Fruit fly (Drosophila melanogaster) whole organism, embryonic: Measurements from ENCODE around the gene CG8119.

Source experiments
- Adf1 ChIP-seq: fragments of 200-800 bp; sonication (Bioruptor generic); IDR thresholded peaks from 2 replicates; pipeline ENCODE4 v1.3.6; 2022; ENCODE audit warnings: missing biosample characterization, missing genetic modification characterization
- B-H2 ChIP-seq: fragments of 200-800 bp; sonication (Bioruptor generic); optimal IDR thresholded peaks from 2 replicates; lab custom pipeline; 2018; ENCODE audit warnings: missing biosample characterization, mild to moderate bottlenecking, missing genetic modification characterization
- CG10431 ChIP-seq: fragments of 200-800 bp; sonication (Bioruptor generic); optimal IDR thresholded peaks from 3 replicates; lab custom pipeline; 2018; ENCODE audit warnings: missing biosample characterization, mild to moderate bottlenecking, missing genetic modification characterization
- CG11560 ChIP-seq: fragments of 200-800 bp; sonication (Bioruptor generic); IDR thresholded peaks from 3 replicates; pipeline ENCODE4 v1.3.6; 2022; ENCODE audit warnings: missing biosample characterization, missing genetic modification characterization
- CG12659 ChIP-seq: fragments of 200-800 bp; sonication (Bioruptor generic); optimal IDR thresholded peaks from 3 replicates; lab custom pipeline; 2017; ENCODE audit warnings: mild to moderate bottlenecking, missing biosample characterization, missing genetic modification reagents, missing genetic modification characterization
- CG13287 ChIP-seq: fragments of 200-800 bp; sonication (Bioruptor generic); IDR thresholded peaks from 2 replicates; pipeline ENCODE4 v1.3.6; 2022; ENCODE audit warnings: missing biosample characterization, missing genetic modification characterization; ENCODE audit not compliant: partially characterized antibody
- CG15479 ChIP-seq: fragments of 200-800 bp; sonication (Bioruptor generic); optimal IDR thresholded peaks from 3 replicates; lab custom pipeline; 2019; ENCODE audit warnings: missing biosample characterization, mild to moderate bottlenecking, missing genetic modification characterization, moderate library complexity
- CG15601 ChIP-seq: fragments of 200-800 bp; sonication (Bioruptor generic); optimal IDR thresholded peaks from 3 replicates; lab custom pipeline; 2019; ENCODE audit warnings: missing biosample characterization, mild to moderate bottlenecking, missing genetic modification characterization, moderate library complexity
- CG1603 ChIP-seq: fragments of 200-800 bp; sonication (Bioruptor generic); optimal IDR thresholded peaks from 2 replicates; lab custom pipeline; 2019; ENCODE audit warnings: missing biosample characterization, mild to moderate bottlenecking, missing genetic modification characterization, moderate library complexity
- CG17802 ChIP-seq: fragments of 200-800 bp; sonication (Bioruptor generic); optimal IDR thresholded peaks from 2 replicates; lab custom pipeline; 2018; ENCODE audit warnings: missing biosample characterization, mild to moderate bottlenecking, missing genetic modification characterization, moderate library complexity
- CG2116 ChIP-seq: fragments of 200-800 bp; sonication (Bioruptor generic); optimal IDR thresholded peaks from 3 replicates; lab custom pipeline; 2018; ENCODE audit warnings: missing biosample characterization, mild to moderate bottlenecking, missing genetic modification characterization
- CG2678 ChIP-seq: fragments of 200-800 bp; sonication (Bioruptor generic); optimal IDR thresholded peaks from 3 replicates; lab custom pipeline; 2019; ENCODE audit warnings: missing biosample characterization, mild to moderate bottlenecking, missing genetic modification characterization, moderate library complexity
- CG2875 ChIP-seq: fragments of 200-800 bp; sonication (Bioruptor generic); optimal IDR thresholded peaks from 2 replicates; lab custom pipeline; 2017; ENCODE audit warnings: missing biosample characterization, mild to moderate bottlenecking, missing genetic modification characterization, missing genetic modification reagents
- CG31224 ChIP-seq: fragments of 200-800 bp; sonication (Bioruptor generic); IDR thresholded peaks from 2 replicates; pipeline ENCODE4 v1.3.6; 2022; ENCODE audit warnings: missing biosample characterization, missing genetic modification characterization
- CG31365 ChIP-seq: fragments of 200-800 bp; sonication (Bioruptor generic); optimal IDR thresholded peaks from 2 replicates; lab custom pipeline; 2018; ENCODE audit warnings: missing biosample characterization, mild to moderate bottlenecking, missing genetic modification characterization
- CG4617 ChIP-seq: fragments of 200-800 bp; sonication (Bioruptor generic); optimal IDR thresholded peaks from 3 replicates; lab custom pipeline; 2016; ENCODE audit warnings: missing biosample characterization, missing genetic modification characterization, borderline replicate concordance
- CG4730 ChIP-seq: fragments of 200-800 bp; sonication (Bioruptor generic); IDR thresholded peaks from 2 replicates; pipeline ENCODE4 v1.3.6; 2022; ENCODE audit warnings: missing biosample characterization, missing genetic modification characterization
- CG8089 ChIP-seq: fragments of 200-800 bp; sonication (Bioruptor generic); optimal IDR thresholded peaks from 3 replicates; lab custom pipeline; 2016; ENCODE audit warnings: missing biosample characterization, missing genetic modification characterization
- CG9609 ChIP-seq: fragments of 200-800 bp; sonication (Bioruptor generic); optimal IDR thresholded peaks from 3 replicates; lab custom pipeline; 2016; ENCODE audit warnings: missing biosample characterization, missing genetic modification characterization
- CG9797 ChIP-seq: fragments of 200-800 bp; sonication (Bioruptor generic); optimal IDR thresholded peaks from 3 replicates; lab custom pipeline; 2018; ENCODE audit warnings: missing biosample characterization, mild to moderate bottlenecking, missing genetic modification characterization
- CG9876 ChIP-seq: fragments of 200-800 bp; sonication (Bioruptor generic); optimal IDR thresholded peaks from 2 replicates; lab custom pipeline; 2016; ENCODE audit warnings: missing biosample characterization, missing genetic modification characterization
- D19A ChIP-seq: fragments of 200-800 bp; optimal IDR thresholded peaks from 3 replicates; lab custom pipeline; 2019; ENCODE audit warnings: missing biosample characterization, mild to moderate bottlenecking, missing genetic modification characterization, moderate library complexity
- Dll ChIP-seq: fragments of 200-800 bp; sonication (Bioruptor generic); IDR thresholded peaks from 4 replicates; pipeline ENCODE4 v1.3.6; 2022; ENCODE audit warnings: missing biosample characterization, missing genetic modification characterization; ENCODE audit not compliant: partially characterized antibody
- Dp ChIP-seq: fragments of 200-800 bp; sonication (Bioruptor generic); optimal IDR thresholded peaks from 2 replicates; lab custom pipeline; 2018; ENCODE audit warnings: missing biosample characterization, mild to moderate bottlenecking, missing genetic modification characterization, moderate library complexity
- Dref ChIP-seq: fragments of 200-800 bp; sonication (Bioruptor generic); IDR thresholded peaks from 2 replicates; pipeline ENCODE4 v1.3.6; 2022; ENCODE audit warnings: missing biosample characterization, missing genetic modification characterization
- E2f2 ChIP-seq: fragments of 200-800 bp; sonication (Bioruptor generic); IDR thresholded peaks from 2 replicates; pipeline ENCODE4 v1.3.6; 2022; ENCODE audit warnings: missing biosample characterization, missing genetic modification characterization
- HLH4C ChIP-seq: fragments of 200-800 bp; sonication (Bioruptor generic); IDR thresholded peaks from 3 replicates; pipeline ENCODE4 v1.3.6; 2022; ENCODE audit warnings: missing biosample characterization, missing genetic modification characterization; ENCODE audit not compliant: partially characterized antibody
- HmgZ ChIP-seq: fragments of 200-800 bp; sonication (Bioruptor generic); optimal IDR thresholded peaks from 2 replicates; lab custom pipeline; 2018; ENCODE audit warnings: missing biosample characterization, mild to moderate bottlenecking, missing genetic modification characterization
- NC2α ChIP-seq: fragments of 200-800 bp; sonication (Bioruptor generic); optimal IDR thresholded peaks from 2 replicates; lab custom pipeline; 2016; ENCODE audit warnings: missing biosample characterization, missing genetic modification characterization
- Nf-YA ChIP-seq: fragments of 200-800 bp; sonication (Bioruptor generic); IDR thresholded peaks from 2 replicates; pipeline ENCODE4 v1.3.6; 2022; ENCODE audit warnings: missing biosample characterization, missing genetic modification characterization
- Pdp1 ChIP-seq, 2 experiments: fragments of 200-800 bp; sonication (Bioruptor generic); optimal IDR thresholded peaks; 3 replicates each; lab custom pipeline; 2016; ENCODE audit warnings: missing biosample characterization in 2 of 2, missing genetic modification characterization in 2 of 2, mild to moderate bottlenecking in 1 of 2, moderate library complexity in 1 of 2
- Rfx ChIP-seq: fragments of 200-800 bp; sonication (Bioruptor generic); IDR thresholded peaks from 2 replicates; pipeline ENCODE4 v1.3.6; 2022; ENCODE audit warnings: missing biosample characterization, missing genetic modification characterization
- Side ChIP-seq: fragments of 200-800 bp; sonication (Bioruptor generic); optimal IDR thresholded peaks from 2 replicates; lab custom pipeline; 2016; ENCODE audit warnings: missing biosample characterization, missing genetic modification characterization
- YL-1 ChIP-seq: fragments of 200-800 bp; sonication (Bioruptor generic); optimal IDR thresholded peaks from 3 replicates; lab custom pipeline; 2017; ENCODE audit warnings: missing biosample characterization, mild to moderate bottlenecking, missing genetic modification characterization
- ac ChIP-seq: fragments of 200-800 bp; sonication (Bioruptor generic); optimal IDR thresholded peaks from 3 replicates; lab custom pipeline; 2017; ENCODE audit warnings: missing biosample characterization, mild to moderate bottlenecking, missing genetic modification characterization
- amos ChIP-seq: fragments of 200-800 bp; sonication (Bioruptor generic); IDR thresholded peaks from 2 replicates; pipeline ENCODE4 v1.3.6; 2022; ENCODE audit warnings: missing biosample characterization, missing genetic modification characterization; ENCODE audit not compliant: partially characterized antibody
- ap ChIP-seq: fragments of 200-800 bp; sonication (Bioruptor generic); IDR thresholded peaks from 2 replicates; pipeline ENCODE4 v1.3.6; 2022; ENCODE audit warnings: missing biosample characterization, missing genetic modification characterization
- ash1 ChIP-seq: fragments of 200-800 bp; sonication (Bioruptor generic); optimal IDR thresholded peaks from 2 replicates; lab custom pipeline; 2018; ENCODE audit warnings: missing biosample characterization, mild to moderate bottlenecking, missing genetic modification characterization
- ato ChIP-seq: fragments of 200-800 bp; sonication (Bioruptor generic); IDR thresholded peaks from 2 replicates; pipeline ENCODE4 v1.3.6; 2022; ENCODE audit warnings: missing biosample characterization, missing genetic modification characterization; ENCODE audit not compliant: partially characterized antibody
- emc ChIP-seq: fragments of 200-800 bp; sonication (Bioruptor generic); optimal IDR thresholded peaks from 2 replicates; lab custom pipeline; 2016; ENCODE audit warnings: missing biosample characterization, missing genetic modification characterization
- en ChIP-seq: fragments of 200-800 bp; sonication (Bioruptor generic); optimal IDR thresholded peaks from 2 replicates; lab custom pipeline; 2016; ENCODE audit warnings: missing biosample characterization, missing genetic modification characterization
- gcm2 ChIP-seq: fragments of 200-800 bp; sonication (Bioruptor generic); optimal IDR thresholded peaks from 2 replicates; lab custom pipeline; 2016; ENCODE audit warnings: missing biosample characterization, missing genetic modification characterization
- inv ChIP-seq: fragments of 200-800 bp; sonication (Bioruptor generic); IDR thresholded peaks from 2 replicates; pipeline ENCODE4 v1.3.6; 2022; ENCODE audit warnings: missing biosample characterization, missing genetic modification characterization; ENCODE audit not compliant: partially characterized antibody
- lmd ChIP-seq: fragments of 200-800 bp; sonication (Bioruptor generic); IDR thresholded peaks from 2 replicates; pipeline ENCODE4 v1.3.6; 2022; ENCODE audit warnings: missing biosample characterization, missing genetic modification characterization
- nom ChIP-seq: fragments of 200-800 bp; sonication (Bioruptor generic); optimal IDR thresholded peaks from 2 replicates; lab custom pipeline; 2017; ENCODE audit warnings: missing biosample characterization, missing genetic modification characterization, mild to moderate bottlenecking, moderate library complexity, missing genetic modification reagents
- pita ChIP-seq: fragments of 200-800 bp; sonication (Bioruptor generic); optimal IDR thresholded peaks from 2 replicates; lab custom pipeline; 2017; ENCODE audit warnings: missing biosample characterization, mild to moderate bottlenecking, missing genetic modification characterization
- tio ChIP-seq: fragments of 200-800 bp; sonication (Bioruptor generic); optimal IDR thresholded peaks from 2 replicates; lab custom pipeline; 2017; ENCODE audit warnings: missing biosample characterization, missing genetic modification characterization, inconsistent platforms
- trem ChIP-seq: fragments of 200-800 bp; optimal IDR thresholded peaks from 3 replicates; lab custom pipeline; 2019; ENCODE audit warnings: missing biosample characterization, mild to moderate bottlenecking, missing genetic modification characterization, moderate library complexity
- unc-4 ChIP-seq: fragments of 200-800 bp; sonication (Bioruptor generic); IDR thresholded peaks from 2 replicates; pipeline ENCODE4 v1.3.6; 2022; ENCODE audit warnings: missing biosample characterization, missing genetic modification characterization; ENCODE audit not compliant: partially characterized antibody
- zfh1 ChIP-seq: fragments of 200-800 bp; sonication (Bioruptor generic); IDR thresholded peaks from 3 replicates; pipeline ENCODE4 v1.3.6; 2022; ENCODE audit warnings: missing biosample characterization, missing genetic modification characterization

CG8119 gene

DNA sequence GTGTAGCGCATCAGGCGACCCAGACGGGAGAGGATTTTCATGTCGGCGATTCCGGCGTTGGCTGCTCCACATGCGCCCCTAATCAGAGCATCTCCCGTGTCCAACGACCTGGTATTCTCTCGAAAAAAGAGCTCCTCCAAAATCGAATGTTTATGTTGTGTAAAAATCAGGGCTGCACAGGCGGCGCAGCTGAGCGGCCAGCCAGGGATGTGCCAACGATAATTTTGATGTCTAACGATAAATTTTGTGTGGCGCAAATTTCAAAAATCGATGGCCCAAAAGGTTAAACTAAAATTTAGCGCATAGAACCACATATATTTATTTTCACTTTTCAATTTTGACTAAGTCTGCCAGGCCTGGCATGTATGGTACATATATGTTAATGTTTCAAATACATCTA is 38.7 kb downstream of the CG8119 start, which contains the start of gene CG9240:
TSS of gene CG9240 (minus strand) at position 213 of the 400 bp plus-strand sequence.
- TF ChIP-seq zfh1 (GFP tag; lab: Robert Waterston, UW) (0 out of 3 replicates have a peak, but pooled peaks have one; percentile 28), E2f2 (GFP tag; lab: Robert Waterston, UW) (peak; percentile 94), emc (GFP tag; lab: Kevin White, UChicago) (no peak), CG4730 (GFP tag; lab: Robert Waterston, UW) (no peak), YL-1 (peak; percentile 41), gcm2 (no peak), Pdp1 (GFP tag; optimal IDR thresholded peaks at IDR 0.05; lab: Kevin White, UChicago) (peak in 1 of 2 experiments; percentile 84), CG9797 (peak; percentile 7), Adf1 (GFP tag; lab: Robert Waterston, UW) (0 out of 2 replicates have a peak, but pooled peaks have one; percentile 14), NC2α (no peak), CG9876 (GFP tag; lab: Kevin White, UChicago) (no peak), pita (GFP tag; lab: Kevin White, UChicago) (no peak), ac (GFP tag; lab: Kevin White, UChicago) (no peak), CG10431 (GFP tag; lab: Kevin White, UChicago) (no peak), D19A (peak; percentile 2), CG13287 (peak; percentile 32; the same call in 1 of the 2 replicates), CG15479 (peak; percentile 18), CG31224 (GFP tag; lab: Robert Waterston, UW) (no peak), lmd (GFP tag; lab: Robert Waterston, UW) (no peak), Nf-YA (GFP tag; lab: Robert Waterston, UW) (no peak), CG31365 (tag; lab: Kevin White, UChicago) (no peak), CG2875 (GFP tag; lab: Kevin White, UChicago) (no peak), CG4617 (no peak), amos (peak; percentile 28; the same call in 1 of the 2 replicates), nom (GFP tag; lab: Kevin White, UChicago) (peak; percentile 2), CG1603 (peak; percentile 60), Rfx (no peak), CG2116 (peak; percentile 94), trem (peak; percentile 5), tio (GFP tag; lab: Kevin White, UChicago) (no peak), ash1 (GFP tag; lab: Kevin White, UChicago) (no peak), CG12659 (peak; percentile 6), Dp (GFP tag; lab: Kevin White, UChicago) (peak; percentile 88), ap (GFP tag; lab: Robert Waterston, UW) (no peak), B-H2 (peak; percentile 8), inv (GFP tag; lab: Robert Waterston, UW) (no peak), Dll (GFP tag; lab: Robert Waterston, UW) (peak; percentile 46; the same call in 1 of the 4 replicates), Side (GFP tag; lab: Kevin White, UChicago) (no peak), HLH4C (GFP tag; lab: Robert Waterston, UW) (peak; percentile 35; the same call in 1 of the 3 replicates), CG9609 (GFP tag; lab: Kevin White, UChicago) (no peak), Dref (GFP tag; lab: Robert Waterston, UW) (peak; percentile 78), unc-4 (0 out of 2 replicates have a peak, but pooled peaks have one; percentile 21), CG2678 (tag; lab: Kevin White, UChicago) (no peak), CG15601 (no peak), CG17802 (tag; lab: Kevin White, UChicago) (no peak), HmgZ (tag; lab: Kevin White, UChicago) (peak; percentile 44), ato (GFP tag; lab: Robert Waterston, UW) (peak; percentile 22; the same call in 1 of the 2 replicates), en (GFP tag; lab: Kevin White, UChicago) (no peak), CG11560 (no peak), CG8089 (GFP tag; lab: Kevin White, UChicago) (no peak)
